Worm (Caenorhabditis elegans) whole organism, L1 larva: ENCODE measurements around the gene eri-9.
A peak's percentile ranks its signal among the peaks of the same experiment; 100 is the strongest.
"Not testable (repeated sequence)": the region's sequence is repeated elsewhere in the genome, so short reads cannot be mapped to it uniquely, and the experiment has no call there.

Source experiments
- F16B12.6 ChIP-seq: fragments of 150-350 bp; optimal IDR thresholded peaks from 2 replicates; lab custom pipeline; 2014; ENCODE audit warnings: missing biosample characterization, missing genetic modification characterization
- ama-1 ChIP-seq: fragments of 150-350 bp; optimal IDR thresholded peaks from 2 replicates; lab custom pipeline; 2014
- ceh-63 ChIP-seq: fragments of 200-800 bp; sonication (Bioruptor generic); optimal IDR thresholded peaks from 2 replicates; lab custom pipeline; 2018; ENCODE audit warnings: mild to moderate bottlenecking, missing genetic modification characterization, missing compliant biosample characterization
- ceh-88 ChIP-seq: fragments of 200-800 bp; sonication (Bioruptor generic); IDR thresholded peaks from 2 replicates; pipeline ENCODE4 v1.3.6; 2022; ENCODE audit warnings: missing genetic modification characterization, missing compliant biosample characterization
- ces-1 ChIP-seq: fragments of 150-350 bp; optimal IDR thresholded peaks from 2 replicates; lab custom pipeline; 2014; ENCODE audit warnings: missing biosample characterization, missing genetic modification reagents, missing genetic modification characterization
- egl-27 ChIP-seq, 2 experiments: fragments of 150-350 bp in 1 of 2; sonication (generic microtip); optimal IDR thresholded peaks; 3 replicates each; lab custom pipeline; 2017 to 2018; ENCODE audit warnings: missing biosample characterization in 2 of 2, missing genetic modification characterization in 2 of 2, missing genetic modification reagents in 2 of 2
- elt-2 ChIP-seq: sonication (generic microtip); optimal IDR thresholded peaks from 2 replicates; lab custom pipeline; 2016; ENCODE audit warnings: missing genetic modification characterization, mild to moderate bottlenecking, inconsistent platforms, missing compliant biosample characterization, missing genetic modification reagents
- grh-1 ChIP-seq: fragments of 200-800 bp; sonication (Bioruptor generic); IDR thresholded peaks from 2 replicates; pipeline ENCODE4 v1.3.6; 2022; ENCODE audit warnings: missing genetic modification reagents, missing genetic modification characterization, missing compliant biosample characterization
- hlh-17 ChIP-seq: fragments of 200-800 bp; sonication (Bioruptor generic); optimal IDR thresholded peaks from 2 replicates; lab custom pipeline; 2018; ENCODE audit warnings: missing genetic modification characterization, mild to moderate bottlenecking, missing compliant biosample characterization, moderate library complexity, borderline replicate concordance
- isw-1 ChIP-seq: fragments of 200-800 bp; sonication (Bioruptor generic); IDR thresholded peaks from 2 replicates; pipeline ENCODE4 v1.3.6; 2022; ENCODE audit warnings: missing genetic modification characterization, missing compliant biosample characterization
- jun-1 ChIP-seq: fragments of 150-350 bp; optimal IDR thresholded peaks from 2 replicates; lab custom pipeline; 2014; ENCODE audit warnings: missing biosample characterization, missing genetic modification reagents, missing genetic modification characterization
- lin-14 ChIP-seq: fragments of 200-800 bp; sonication (Bioruptor generic); optimal IDR thresholded peaks from 2 replicates; lab custom pipeline; 2018; ENCODE audit warnings: mild to moderate bottlenecking, missing genetic modification characterization, moderate library complexity, missing compliant biosample characterization
- lsy-2 ChIP-seq, 2 experiments: fragments of 150-350 bp; optimal IDR thresholded peaks; 2 replicates each; lab custom pipeline; 2014; ENCODE audit warnings: missing biosample characterization in 2 of 2, missing genetic modification characterization in 2 of 2
- nhr-85 ChIP-seq: sonication (generic microtip); peaks from one replicate; lab custom pipeline; 2016; ENCODE audit warnings: missing genetic modification characterization, inconsistent platforms, missing compliant biosample characterization
- tlp-1 ChIP-seq: fragments of 150-350 bp; optimal IDR thresholded peaks from 2 replicates; lab custom pipeline; 2014; ENCODE audit warnings: missing biosample characterization, missing genetic modification characterization

The eri-9 gene

ce11 chrIII:4968146-4968545, 35.9 kb downstream of the eri-9 start:
- TF ChIP-seq lsy-2 (tag; optimal IDR thresholded peaks at IDR 0.05; lab: Kevin White, UChicago) = peak in 1 of 2 experiments; percentile 8
- TF ChIP-seq nhr-85 = no peak
- peak; percentile 66 for TF ChIP-seq lin-14 (GFP tag; lab: Kevin White, UChicago)

- not testable (repeated sequence) for TF ChIP-seq ceh-88 (GFP tag; lab: Robert Waterston, UW); hlh-17 (GFP tag; lab: Kevin White, UChicago); tlp-1 (tag; lab: Kevin White, UChicago)
Observed at ce11 chrIII:4980367-4980766, 48.1 kb downstream of the eri-9 start, which contains the start of gene C27F2.6. TSS of gene C27F2.6 (minus strand) at chrIII:4980467.

- no peak for TF ChIP-seq jun-1
- no peak for TF ChIP-seq ces-1
- TF ChIP-seq isw-1 = no peak
- TF ChIP-seq elt-2 (tag; lab: Kevin White, UChicago) = no peak
- TF ChIP-seq F16B12.6 (tag; lab: Kevin White, UChicago) = no peak
- TF ChIP-seq ama-1 (lab: Kevin White, UChicago) = no peak
- TF ChIP-seq grh-1 (GFP tag; lab: Robert Waterston, UW) = no peak
- TF ChIP-seq egl-27 (tag; optimal IDR thresholded peaks at IDR 0.05; lab: Kevin White, UChicago) = no peak
- no peak for TF ChIP-seq ceh-63 (GFP tag; lab: Kevin White, UChicago)
Observed at ce11 chrIII:4983961-4984360, 51.7 kb downstream of the eri-9 start.
